Fruit fly (Drosophila melanogaster) whole organism, adult: ENCODE results near the gene GatC.

Source experiments
- CG11617 ChIP-seq: fragments of 200-800 bp; sonication (Bioruptor generic); optimal IDR thresholded peaks from 2 replicates; lab custom pipeline; 2017; ENCODE audit warnings: mild to moderate bottlenecking, missing biosample characterization, missing genetic modification reagents, missing genetic modification characterization
- CG12768 ChIP-seq: fragments of 200-800 bp; sonication (Bioruptor generic); optimal IDR thresholded peaks from 2 replicates; lab custom pipeline; 2017; ENCODE audit warnings: missing biosample characterization, missing genetic modification characterization, mild to moderate bottlenecking, moderate library complexity, missing genetic modification reagents
- CG14711 ChIP-seq: fragments of 200-800 bp; sonication (Bioruptor generic); optimal IDR thresholded peaks from 2 replicates; lab custom pipeline; 2018; ENCODE audit warnings: missing biosample characterization, mild to moderate bottlenecking, missing genetic modification characterization, moderate library complexity
- CG1620 ChIP-seq: fragments of 200-800 bp; sonication (Bioruptor generic); optimal IDR thresholded peaks from 2 replicates; lab custom pipeline; 2016; ENCODE audit warnings: missing biosample characterization, missing genetic modification characterization
- CG33017 ChIP-seq: fragments of 200-800 bp; sonication (Bioruptor generic); optimal IDR thresholded peaks from 2 replicates; lab custom pipeline; 2018; ENCODE audit warnings: missing biosample characterization, mild to moderate bottlenecking, missing genetic modification characterization, moderate library complexity
- CG5204 ChIP-seq: fragments of 200-800 bp; sonication (Bioruptor generic); optimal IDR thresholded peaks from 2 replicates; lab custom pipeline; 2016; ENCODE audit warnings: missing biosample characterization, missing genetic modification characterization
- CG7045 ChIP-seq: fragments of 200-800 bp; sonication (Bioruptor generic); optimal IDR thresholded peaks from 2 replicates; lab custom pipeline; 2017; ENCODE audit warnings: missing biosample characterization, mild to moderate bottlenecking, missing genetic modification characterization
- CG7101 ChIP-seq: fragments of 200-800 bp; sonication (Bioruptor generic); optimal IDR thresholded peaks from 2 replicates; lab custom pipeline; 2018; ENCODE audit warnings: missing biosample characterization, mild to moderate bottlenecking, missing genetic modification characterization, moderate library complexity
- Clk ChIP-seq: fragments of 200-800 bp; sonication (Bioruptor generic); optimal IDR thresholded peaks from 2 replicates; lab custom pipeline; 2017; ENCODE audit warnings: missing biosample characterization, missing genetic modification characterization
- Crg-1 ChIP-seq: fragments of 200-800 bp; sonication (Bioruptor generic); optimal IDR thresholded peaks from 2 replicates; lab custom pipeline; 2016; ENCODE audit warnings: missing biosample characterization, missing genetic modification characterization
- Hr96 ChIP-seq: fragments of 200-800 bp; sonication (Bioruptor generic); optimal IDR thresholded peaks from 2 replicates; lab custom pipeline; 2016; ENCODE audit warnings: missing biosample characterization, missing genetic modification characterization
- Mnt ChIP-seq: fragments of 200-800 bp; sonication (Bioruptor generic); optimal IDR thresholded peaks from 2 replicates; lab custom pipeline; 2016; ENCODE audit warnings: missing biosample characterization, mild to moderate bottlenecking, missing genetic modification characterization
- bab1 ChIP-seq: fragments of 200-800 bp; sonication (Bioruptor generic); optimal IDR thresholded peaks from 3 replicates; lab custom pipeline; 2019; ENCODE audit warnings: missing biosample characterization, mild to moderate bottlenecking, missing genetic modification characterization, moderate library complexity
- cic ChIP-seq: fragments of 200-800 bp; sonication (Bioruptor generic); optimal IDR thresholded peaks from 2 replicates; lab custom pipeline; 2017; ENCODE audit warnings: missing biosample characterization, mild to moderate bottlenecking, missing genetic modification characterization, moderate library complexity
- cnc ChIP-seq, 2 experiments: fragments of >200 bp; optimal IDR thresholded peaks; 2 replicates each; lab custom pipeline; 2017
- kay ChIP-seq: fragments of 200-800 bp; sonication (Bioruptor generic); peaks from one replicate; lab custom pipeline; 2016; ENCODE audit warnings: missing biosample characterization, missing genetic modification characterization, borderline replicate concordance
- ovo ChIP-seq: fragments of 200-800 bp; sonication (Bioruptor generic); optimal IDR thresholded peaks from 2 replicates; lab custom pipeline; 2016; ENCODE audit warnings: missing biosample characterization, missing genetic modification characterization
- pad ChIP-seq: fragments of 200-800 bp; sonication (Bioruptor generic); optimal IDR thresholded peaks from 3 replicates; lab custom pipeline; 2017; ENCODE audit warnings: missing biosample characterization, missing genetic modification characterization, mild to moderate bottlenecking, moderate library complexity, missing genetic modification reagents
- tj ChIP-seq: fragments of 200-800 bp; sonication (Bioruptor generic); optimal IDR thresholded peaks from 3 replicates; lab custom pipeline; 2017; ENCODE audit warnings: missing biosample characterization, mild to moderate bottlenecking, missing genetic modification characterization, moderate library complexity
- toe ChIP-seq: fragments of 200-800 bp; sonication (Bioruptor generic); optimal IDR thresholded peaks from 2 replicates; lab custom pipeline; 2016; ENCODE audit warnings: missing biosample characterization, missing genetic modification characterization

Gene GatC

dm6 chr2L:13873147-13873546 is 40.2 kb upstream of the GatC start:
- TF ChIP-seq Mnt (GFP tag; lab: Kevin White, UChicago) (no peak), kay (GFP tag; lab: Kevin White, UChicago) (peak; percentile 62)

- TF ChIP-seq Hr96 (GFP tag; lab: Kevin White, UChicago) (no peak), Clk (GFP tag; lab: Kevin White, UChicago) (no peak), pad (no peak), ovo (GFP tag; lab: Kevin White, UChicago) (no peak), bab1 (GFP tag; lab: Kevin White, UChicago) (no peak), Mnt (GFP tag; lab: Kevin White, UChicago) (no peak), CG12768 (GFP tag; lab: Kevin White, UChicago) (no peak), tj (no peak), CG7045 (GFP tag; lab: Kevin White, UChicago) (no peak), CG5204 (GFP tag; lab: Kevin White, UChicago) (no peak), Crg-1 (GFP tag; lab: Kevin White, UChicago) (no peak), kay (GFP tag; lab: Kevin White, UChicago) (no peak), CG33017 (tag; lab: Kevin White, UChicago) (no peak), cnc (optimal IDR thresholded peaks at IDR 0.05; lab: Kevin White, UChicago) (no peak), cic (GFP tag; lab: Kevin White, UChicago) (no peak)
These were observed 36.5 kb upstream of the GatC start for dm6 chr2L:13869400-13869799.

dm6 chr2L:13867653-13868052 is 34.7 kb upstream of the GatC start:
- no peak for TF ChIP-seq CG14711
- TF ChIP-seq Mnt (GFP tag; lab: Kevin White, UChicago): no peak
- no peak for TF ChIP-seq Crg-1 (GFP tag; lab: Kevin White, UChicago)
- TF ChIP-seq CG5204 (GFP tag; lab: Kevin White, UChicago): no peak
- no peak for TF ChIP-seq bab1 (GFP tag; lab: Kevin White, UChicago)
- no peak for TF ChIP-seq CG1620
- TF ChIP-seq CG12768 (GFP tag; lab: Kevin White, UChicago): no peak
- no peak for TF ChIP-seq CG11617 (GFP tag; lab: Kevin White, UChicago)
- no peak for TF ChIP-seq Hr96 (GFP tag; lab: Kevin White, UChicago)
- no peak for TF ChIP-seq CG7045 (GFP tag; lab: Kevin White, UChicago)
- TF ChIP-seq cnc (optimal IDR thresholded peaks at IDR 0.05; lab: Kevin White, UChicago): no peak
- TF ChIP-seq tj: no peak
- TF ChIP-seq toe: no peak

dm6 chr2L:13851098-13851497 is 18.2 kb upstream of the GatC start:
- TF ChIP-seq CG7101 (tag; lab: Kevin White, UChicago): no peak
- TF ChIP-seq Mnt (GFP tag; lab: Kevin White, UChicago): no peak
- no peak for TF ChIP-seq cic (GFP tag; lab: Kevin White, UChicago)
- TF ChIP-seq pad: no peak
- TF ChIP-seq Crg-1 (GFP tag; lab: Kevin White, UChicago): no peak
- TF ChIP-seq Clk (GFP tag; lab: Kevin White, UChicago): no peak
- no peak for TF ChIP-seq CG1620
- no peak for TF ChIP-seq cnc (optimal IDR thresholded peaks at IDR 0.05; lab: Kevin White, UChicago)
- TF ChIP-seq CG11617 (GFP tag; lab: Kevin White, UChicago): no peak
- TF ChIP-seq tj: no peak
- TF ChIP-seq CG12768 (GFP tag; lab: Kevin White, UChicago): no peak
- TF ChIP-seq CG33017 (tag; lab: Kevin White, UChicago): no peak
- no peak for TF ChIP-seq CG14711
- TF ChIP-seq bab1 (GFP tag; lab: Kevin White, UChicago): no peak
- no peak for TF ChIP-seq CG5204 (GFP tag; lab: Kevin White, UChicago)

dm6 chr2L:13849125-13849524 is 16.2 kb upstream of the GatC start, which contains the start of gene CG7968:
CG7968 (plus strand) TSS chr2L:13849400.
- TF ChIP-seq kay (GFP tag; lab: Kevin White, UChicago): no peak
- no peak for TF ChIP-seq bab1 (GFP tag; lab: Kevin White, UChicago)
- no peak for TF ChIP-seq CG7045 (GFP tag; lab: Kevin White, UChicago)
- no peak for TF ChIP-seq CG1620
- TF ChIP-seq Mnt (GFP tag; lab: Kevin White, UChicago): no peak
- no peak for TF ChIP-seq ovo (GFP tag; lab: Kevin White, UChicago)
- no peak for TF ChIP-seq CG11617 (GFP tag; lab: Kevin White, UChicago)
- TF ChIP-seq CG33017 (tag; lab: Kevin White, UChicago): no peak
- no peak for TF ChIP-seq CG5204 (GFP tag; lab: Kevin White, UChicago)
- no peak for TF ChIP-seq pad
- TF ChIP-seq Crg-1 (GFP tag; lab: Kevin White, UChicago): no peak
- no peak for TF ChIP-seq CG14711
- TF ChIP-seq cic (GFP tag; lab: Kevin White, UChicago): no peak
- no peak for TF ChIP-seq cnc (optimal IDR thresholded peaks at IDR 0.05; lab: Kevin White, UChicago)
- TF ChIP-seq CG7101 (tag; lab: Kevin White, UChicago): no peak

dm6 chr2L:13847625-13848024 is 14.7 kb upstream of the GatC start, which contains the start of gene CG7953:
CG7953 (plus strand) TSS chr2L:13847925.
- no peak for TF ChIP-seq CG5204 (GFP tag; lab: Kevin White, UChicago)
- TF ChIP-seq toe: no peak
- no peak for TF ChIP-seq CG7101 (tag; lab: Kevin White, UChicago)
- TF ChIP-seq CG7045 (GFP tag; lab: Kevin White, UChicago): no peak
- TF ChIP-seq tj: no peak
- TF ChIP-seq cic (GFP tag; lab: Kevin White, UChicago): no peak
- no peak for TF ChIP-seq Clk (GFP tag; lab: Kevin White, UChicago)
- TF ChIP-seq Hr96 (GFP tag; lab: Kevin White, UChicago): no peak
- no peak for TF ChIP-seq pad
- TF ChIP-seq Mnt (GFP tag; lab: Kevin White, UChicago): no peak
- no peak for TF ChIP-seq CG33017 (tag; lab: Kevin White, UChicago)
